Fruit fly (Drosophila melanogaster) whole organism, embryonic: ENCODE results near the gene CG11560.
A peak's percentile ranks its signal among the peaks of the same experiment; 100 is the strongest.

Experiments used
- CG1024 ChIP-seq: fragments of 200-800 bp; sonication (Bioruptor generic); IDR thresholded peaks from 2 replicates; pipeline ENCODE4 v1.3.6; 2022; ENCODE audit warnings: missing biosample characterization, missing genetic modification characterization
- CG10543 ChIP-seq: fragments of 200-800 bp; sonication (Bioruptor generic); optimal IDR thresholded peaks from 3 replicates; lab custom pipeline; 2017; ENCODE audit warnings: missing biosample characterization, mild to moderate bottlenecking, missing genetic modification characterization, moderate library complexity
- CG11456 ChIP-seq: fragments of 200-800 bp; sonication (Bioruptor generic); IDR thresholded peaks from 3 replicates; pipeline ENCODE4 v1.3.6; 2022; ENCODE audit warnings: missing biosample characterization, missing genetic modification characterization
- CG11723 ChIP-seq: fragments of 200-800 bp; sonication (Bioruptor generic); optimal IDR thresholded peaks from 2 replicates; lab custom pipeline; 2017; ENCODE audit warnings: missing biosample characterization, mild to moderate bottlenecking, missing genetic modification characterization
- CG13287 ChIP-seq: fragments of 200-800 bp; sonication (Bioruptor generic); IDR thresholded peaks from 2 replicates; pipeline ENCODE4 v1.3.6; 2022; ENCODE audit warnings: missing biosample characterization, missing genetic modification characterization; ENCODE audit not compliant: partially characterized antibody
- CG15601 ChIP-seq: fragments of 200-800 bp; sonication (Bioruptor generic); optimal IDR thresholded peaks from 3 replicates; lab custom pipeline; 2019; ENCODE audit warnings: missing biosample characterization, mild to moderate bottlenecking, missing genetic modification characterization, moderate library complexity
- CG16779 ChIP-seq: fragments of 200-800 bp; sonication (Bioruptor generic); IDR thresholded peaks from 2 replicates; pipeline ENCODE4 v1.3.6; 2022; ENCODE audit warnings: missing biosample characterization, missing genetic modification characterization
- CG18011 ChIP-seq: fragments of 200-800 bp; sonication (Bioruptor generic); optimal IDR thresholded peaks from 2 replicates; lab custom pipeline; 2017; ENCODE audit warnings: missing biosample characterization, missing genetic modification characterization, mild to moderate bottlenecking, moderate library complexity, missing genotype
- CG1832 ChIP-seq: fragments of 200-800 bp; sonication (Bioruptor generic); optimal IDR thresholded peaks from 2 replicates; lab custom pipeline; 2017; ENCODE audit warnings: missing biosample characterization, mild to moderate bottlenecking, missing genetic modification characterization, inconsistent platforms
- CG18619 ChIP-seq: fragments of 200-800 bp; sonication (Bioruptor generic); optimal IDR thresholded peaks from 3 replicates; lab custom pipeline; 2017; ENCODE audit warnings: missing biosample characterization, mild to moderate bottlenecking, missing genetic modification characterization
- CG3065 ChIP-seq: fragments of 200-800 bp; sonication (Bioruptor generic); optimal IDR thresholded peaks from 2 replicates; lab custom pipeline; 2016; ENCODE audit warnings: missing biosample characterization, missing genetic modification characterization
- CG31441 ChIP-seq: fragments of 200-800 bp; sonication (Bioruptor generic); IDR thresholded peaks from 2 replicates; pipeline ENCODE4 v1.3.6; 2022; ENCODE audit warnings: missing biosample characterization, missing genetic modification characterization
- CG34224 ChIP-seq: fragments of 200-800 bp; sonication (Bioruptor generic); IDR thresholded peaks from 3 replicates; pipeline ENCODE4 v1.3.6; 2022; ENCODE audit warnings: missing biosample characterization, missing genetic modification characterization; ENCODE audit not compliant: partially characterized antibody
- CG4404 ChIP-seq: fragments of 200-800 bp; sonication (Bioruptor generic); IDR thresholded peaks from 2 replicates; pipeline ENCODE4 v1.3.6; 2022; ENCODE audit warnings: missing biosample characterization, missing genetic modification characterization
- CG9215 ChIP-seq: fragments of 200-800 bp; sonication (Bioruptor generic); IDR thresholded peaks from 2 replicates; pipeline ENCODE4 v1.3.6; 2022; ENCODE audit warnings: missing biosample characterization, missing genetic modification characterization
- Drgx ChIP-seq: fragments of 200-800 bp; sonication (Bioruptor generic); IDR thresholded peaks from 2 replicates; pipeline ENCODE4 v1.3.6; 2022; ENCODE audit warnings: missing biosample characterization, missing genetic modification characterization
- Eip74EF ChIP-seq, 2 experiments: fragments of 200-800 bp in 1 of 2; fragments of >200 bp in 1 of 2; sonication (Bioruptor generic) in 1 of 2; optimal IDR thresholded peaks; 2 replicates each; lab custom pipeline; 2017 to 2019; ENCODE audit warnings: missing biosample characterization in 2 of 2, missing genetic modification characterization in 2 of 2, mild to moderate bottlenecking in 1 of 2, moderate library complexity in 1 of 2
- Ets65A ChIP-seq: fragments of 200-800 bp; sonication (Bioruptor generic); peaks from one replicate; lab custom pipeline; 2016; ENCODE audit warnings: missing biosample characterization, missing genetic modification characterization
- Gsc ChIP-seq: fragments of 200-800 bp; sonication (Bioruptor generic); IDR thresholded peaks from 2 replicates; pipeline ENCODE4 v1.3.6; 2022; ENCODE audit warnings: missing biosample characterization, missing genetic modification characterization
- Hey ChIP-seq: fragments of 200-800 bp; sonication (Bioruptor generic); optimal IDR thresholded peaks from 3 replicates; lab custom pipeline; 2018; ENCODE audit warnings: missing biosample characterization, mild to moderate bottlenecking, missing genetic modification characterization
- Mes4 ChIP-seq: fragments of 200-800 bp; sonication (Bioruptor generic); optimal IDR thresholded peaks from 2 replicates; lab custom pipeline; 2016; ENCODE audit warnings: missing biosample characterization, missing genetic modification characterization
- Oaz ChIP-seq: fragments of 200-800 bp; sonication (Bioruptor generic); IDR thresholded peaks from 2 replicates; pipeline ENCODE4 v1.3.6; 2022; ENCODE audit warnings: missing biosample characterization, missing genetic modification characterization
- Sin3A ChIP-seq: fragments of >200 bp; optimal IDR thresholded peaks from 2 replicates; lab custom pipeline; 2018
- TFAM ChIP-seq: fragments of 200-800 bp; sonication (Bioruptor generic); optimal IDR thresholded peaks from 2 replicates; lab custom pipeline; 2017; ENCODE audit warnings: missing biosample characterization, missing genetic modification characterization, inconsistent platforms
- Taf1 ChIP-seq: fragments of 200-800 bp; sonication (Bioruptor generic); IDR thresholded peaks from 2 replicates; pipeline ENCODE4 v1.3.6; 2022; ENCODE audit warnings: missing biosample characterization, missing genetic modification characterization
- bab2 ChIP-seq: fragments of 200-800 bp; sonication (Bioruptor generic); optimal IDR thresholded peaks from 2 replicates; lab custom pipeline; 2016; ENCODE audit warnings: missing biosample characterization, missing genetic modification characterization
- btn ChIP-seq: fragments of 200-800 bp; sonication (Bioruptor generic); optimal IDR thresholded peaks from 2 replicates; lab custom pipeline; 2016; ENCODE audit warnings: missing biosample characterization, missing genetic modification characterization
- crol ChIP-seq: fragments of 200-800 bp; sonication (Bioruptor generic); IDR thresholded peaks from 2 replicates; pipeline ENCODE4 v1.3.6; 2022; ENCODE audit warnings: missing biosample characterization, missing genetic modification characterization
- dysf ChIP-seq: fragments of 200-800 bp; sonication (Bioruptor generic); IDR thresholded peaks from 3 replicates; pipeline ENCODE4 v1.3.6; 2022; ENCODE audit warnings: missing biosample characterization, missing genetic modification characterization
- fd3F ChIP-seq: fragments of 200-800 bp; sonication (Bioruptor generic); optimal IDR thresholded peaks from 2 replicates; lab custom pipeline; 2018; ENCODE audit warnings: missing biosample characterization, mild to moderate bottlenecking, missing genetic modification characterization, moderate library complexity
- gcm ChIP-seq: fragments of 200-800 bp; sonication (Bioruptor generic); optimal IDR thresholded peaks from 2 replicates; lab custom pipeline; 2019; ENCODE audit warnings: missing biosample characterization, mild to moderate bottlenecking, missing genetic modification characterization, moderate library complexity
- grau ChIP-seq: fragments of 200-800 bp; optimal IDR thresholded peaks from 3 replicates; lab custom pipeline; 2019; ENCODE audit warnings: missing biosample characterization, mild to moderate bottlenecking, missing genetic modification characterization, moderate library complexity
- inv ChIP-seq: fragments of 200-800 bp; sonication (Bioruptor generic); IDR thresholded peaks from 2 replicates; pipeline ENCODE4 v1.3.6; 2022; ENCODE audit warnings: missing biosample characterization, missing genetic modification characterization; ENCODE audit not compliant: partially characterized antibody
- mld ChIP-seq: fragments of 200-800 bp; sonication (Bioruptor generic); IDR thresholded peaks from 3 replicates; pipeline ENCODE4 v1.3.6; 2022; ENCODE audit warnings: missing biosample characterization, missing genetic modification characterization; ENCODE audit not compliant: partially characterized antibody
- peb ChIP-seq: fragments of 200-800 bp; sonication (Bioruptor generic); IDR thresholded peaks from 2 replicates; pipeline ENCODE4 v1.3.6; 2022; ENCODE audit warnings: missing biosample characterization, missing genetic modification characterization
- pita ChIP-seq: fragments of 200-800 bp; sonication (Bioruptor generic); optimal IDR thresholded peaks from 2 replicates; lab custom pipeline; 2017; ENCODE audit warnings: missing biosample characterization, mild to moderate bottlenecking, missing genetic modification characterization
- pum ChIP-seq: fragments of 200-800 bp; sonication (Bioruptor generic); optimal IDR thresholded peaks from 2 replicates; lab custom pipeline; 2016; ENCODE audit warnings: missing biosample characterization, missing genetic modification characterization
- scrt ChIP-seq: fragments of 200-800 bp; sonication (Bioruptor generic); optimal IDR thresholded peaks from 2 replicates; lab custom pipeline; 2018; ENCODE audit warnings: missing biosample characterization, mild to moderate bottlenecking, missing genetic modification characterization, moderate library complexity
- sens ChIP-seq: fragments of 200-800 bp; sonication (Bioruptor generic); peaks from one replicate; lab custom pipeline; 2016; ENCODE audit warnings: missing biosample characterization, missing genetic modification characterization
- slbo ChIP-seq: fragments of 200-800 bp; sonication (Bioruptor generic); IDR thresholded peaks from 2 replicates; pipeline ENCODE4 v1.3.6; 2022; ENCODE audit warnings: missing biosample characterization, missing genetic modification characterization
- slou ChIP-seq: fragments of 200-800 bp; sonication (Bioruptor generic); optimal IDR thresholded peaks from 3 replicates; lab custom pipeline; 2016; ENCODE audit warnings: missing biosample characterization, missing genetic modification characterization
- slp2 ChIP-seq: fragments of 200-800 bp; sonication (Bioruptor generic); optimal IDR thresholded peaks from 2 replicates; lab custom pipeline; 2016; ENCODE audit warnings: missing biosample characterization, missing genetic modification characterization
- sna ChIP-seq: fragments of 200-800 bp; sonication (Bioruptor generic); IDR thresholded peaks from 2 replicates; pipeline ENCODE4 v1.3.6; 2022; ENCODE audit warnings: missing biosample characterization, missing genetic modification characterization; ENCODE audit not compliant: partially characterized antibody
- sr ChIP-seq: fragments of 200-800 bp; sonication (Bioruptor generic); IDR thresholded peaks from 3 replicates; pipeline ENCODE4 v1.3.6; 2022; ENCODE audit warnings: missing biosample characterization, missing genetic modification characterization
- stc ChIP-seq: fragments of 200-800 bp; sonication (Bioruptor generic); IDR thresholded peaks from 2 replicates; pipeline ENCODE4 v1.3.6; 2022; ENCODE audit warnings: missing biosample characterization, missing genetic modification characterization
- stwl ChIP-seq: fragments of 200-800 bp; sonication (Bioruptor generic); optimal IDR thresholded peaks from 3 replicates; lab custom pipeline; 2018; ENCODE audit warnings: missing biosample characterization, mild to moderate bottlenecking, missing genetic modification characterization, moderate library complexity
- unc-4 ChIP-seq: fragments of 200-800 bp; sonication (Bioruptor generic); IDR thresholded peaks from 2 replicates; pipeline ENCODE4 v1.3.6; 2022; ENCODE audit warnings: missing biosample characterization, missing genetic modification characterization; ENCODE audit not compliant: partially characterized antibody
- vfl ChIP-seq: fragments of 200-800 bp; sonication (Bioruptor generic); optimal IDR thresholded peaks from 2 replicates; lab custom pipeline; 2016; ENCODE audit warnings: missing biosample characterization, missing genetic modification characterization
- wor ChIP-seq: fragments of 200-800 bp; sonication (Bioruptor generic); IDR thresholded peaks from 2 replicates; pipeline ENCODE4 v1.3.6; 2022; ENCODE audit warnings: missing biosample characterization, missing genetic modification characterization

CG11560 gene

dm6 chr3L:12138113-12138899 is 18.5 kb downstream of the CG11560 start, which contains the start of the genes ND-SGDH and RhoGAP68F (continued):
- TF ChIP-seq CG11723 (GFP tag; lab: Kevin White, UChicago) (peak; percentile 71), pita (GFP tag; lab: Kevin White, UChicago) (no peak), CG18011 (GFP tag; lab: Kevin White, UChicago) (peak; percentile 24), fd3F (peak; percentile 71), inv (GFP tag; lab: Robert Waterston, UW) (peak; percentile 97), CG18619 (GFP tag; lab: Kevin White, UChicago) (peak; percentile 41), sr (GFP tag; lab: Robert Waterston, UW) (no peak), Mes4 (GFP tag; lab: Kevin White, UChicago) (peak; percentile 37), slp2 (peak; percentile 58), vfl (GFP tag; lab: Kevin White, UChicago) (peak; percentile 70), CG4404 (GFP tag; lab: Robert Waterston, UW) (peak; percentile 81), crol (GFP tag; lab: Robert Waterston, UW) (no peak), CG15601 (tag; lab: Kevin White, UChicago) (peak; percentile 74), gcm (GFP tag; lab: Kevin White, UChicago) (peak; percentile 40), grau (tag; lab: Kevin White, UChicago) (peak; percentile 77), stc (GFP tag; lab: Robert Waterston, UW) (no peak), mld (GFP tag; lab: Robert Waterston, UW) (peak; percentile 69; the same call in 2 of the 3 replicates), CG1024 (no peak), Taf1 (GFP tag; lab: Robert Waterston, UW) (peak; percentile 29; the same call in 1 of the 2 replicates), Gsc (no peak), CG11456 (GFP tag; lab: Robert Waterston, UW) (no peak; the same call in 2 of the 3 replicates), slbo (peak; percentile 79), pum (GFP tag; lab: Kevin White, UChicago) (peak; percentile 68), CG1832 (no peak), peb (peak; percentile 33; the same call in 1 of the 2 replicates), stwl (tag; lab: Kevin White, UChicago) (peak; percentile 55), slou (GFP tag; lab: Kevin White, UChicago) (peak; percentile 64), CG9215 (peak; percentile 74; the same call in 1 of the 2 replicates), Ets65A (GFP tag; lab: Kevin White, UChicago) (peak; percentile 95), Drgx (GFP tag; lab: Robert Waterston, UW) (peak; percentile 34; the same call in 1 of the 2 replicates), Sin3A (lab: Kevin White, UChicago) (peak; percentile 91), bab2 (GFP tag; lab: Kevin White, UChicago) (peak; percentile 45), wor (GFP tag; lab: Robert Waterston, UW) (peak; percentile 33; the same call in 1 of the 2 replicates), Oaz (GFP tag; lab: Robert Waterston, UW) (peak; percentile 52; the same call in 1 of the 2 replicates), sens (GFP tag; lab: Kevin White, UChicago) (peak; percentile 92), Hey (tag; lab: Kevin White, UChicago) (no peak), CG31441 (GFP tag; lab: Robert Waterston, UW) (peak; percentile 82; the same call in 1 of the 2 replicates), unc-4 (peak; percentile 91), scrt (GFP tag; lab: Kevin White, UChicago) (no peak), CG16779 (GFP tag; lab: Robert Waterston, UW) (no peak), CG34224 (peak; percentile 93), sna (GFP tag; lab: Robert Waterston, UW) (peak; percentile 95), CG3065 (GFP tag; lab: Kevin White, UChicago) (peak; percentile 52), Eip74EF (GFP tag; optimal IDR thresholded peaks at IDR 0.05; lab: Kevin White, UChicago) (peak in 1 of 2 experiments; percentile 28), TFAM (GFP tag; lab: Kevin White, UChicago) (no peak), CG10543 (GFP tag; lab: Kevin White, UChicago) (peak; percentile 87), btn (no peak), dysf (GFP tag; lab: Robert Waterston, UW) (peak; percentile 80), CG13287 (GFP tag; lab: Robert Waterston, UW) (peak; percentile 95)
